Fruit fly (Drosophila melanogaster): Measurements from ENCODE around the gene CG46306.

CG46306 gene

DNA sequence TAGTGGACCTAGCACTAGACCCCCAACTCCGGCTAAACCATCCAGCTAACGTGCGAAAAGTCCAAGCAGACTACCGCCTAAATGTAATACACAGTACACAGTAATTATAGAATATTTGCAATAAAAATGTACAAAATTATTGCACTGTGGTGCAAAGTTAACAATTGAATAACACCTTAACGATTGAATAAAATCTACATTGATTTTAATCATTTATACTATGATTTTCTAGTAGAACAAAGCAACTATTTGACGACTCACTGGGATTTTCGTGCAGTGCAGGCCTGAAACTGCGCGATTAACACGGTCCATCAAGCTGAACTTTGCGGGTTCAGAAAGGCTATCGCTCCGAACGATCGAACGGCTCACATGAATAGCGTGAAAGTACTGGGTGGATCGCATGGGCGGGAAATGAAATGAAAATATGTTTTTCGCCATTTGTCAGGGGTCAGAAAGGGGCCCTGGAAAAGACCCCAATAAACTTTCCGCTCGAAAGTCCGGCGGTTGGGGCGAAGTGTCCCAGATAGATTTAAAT, 57.1 kb downstream of the CG46306 start:
- TF ChIP-seq insv (optimal IDR thresholded peaks at IDR 0.05) (no peak), psq (optimal IDR thresholded peaks at IDR 0.05) (no peak), ttk (optimal IDR thresholded peaks at IDR 0.05) (no peak), h (optimal IDR thresholded peaks at IDR 0.05) (no peak), Myc (optimal IDR thresholded peaks at IDR 0.05) (no peak)
